Fruit fly (Drosophila melanogaster) S2 (cell line): ENCODE data around the gene CG31199.

ENCODE experiments used
- CG8478 ChIP-seq: fragments of >200 bp; optimal IDR thresholded peaks from 2 replicates; lab custom pipeline; 2018
- CTCF ChIP-seq, 2 experiments: fragments of >200 bp; optimal IDR thresholded peaks; 2 replicates each; lab custom pipeline; 2018

The CG31199 gene

DNA sequence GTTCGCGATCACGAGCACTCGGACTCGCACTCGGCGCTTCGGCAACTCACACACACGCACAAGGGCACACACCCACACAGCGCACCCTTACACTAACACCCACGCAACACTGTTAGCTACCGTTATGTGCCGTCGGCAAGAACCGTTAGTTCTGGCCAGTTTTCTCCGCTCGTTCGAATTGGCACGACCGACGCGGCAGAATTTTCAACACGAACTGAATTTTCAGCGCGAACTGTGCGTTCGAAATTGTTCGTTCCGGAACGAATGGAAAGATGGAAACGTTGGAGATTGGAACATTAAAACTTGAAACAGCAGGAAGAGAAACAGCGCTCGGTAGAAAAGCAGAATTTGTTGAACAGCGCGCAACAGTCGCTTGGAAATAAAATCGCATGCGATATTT is 29.3 kb downstream of the CG31199 start, which contains the start of gene Oamb:
Oamb (minus strand) TSS at position 218 of the 400 bp plus-strand sequence.
- TF ChIP-seq CG8478 (no peak), CTCF (optimal IDR thresholded peaks at IDR 0.05; lab: Kevin White, UChicago) (no peak)
